Fruit fly (Drosophila melanogaster) whole organism, embryonic: ENCODE results near the gene CG7135.

ENCODE experiments used
- Ada2b ChIP-seq: fragments of 200-800 bp; sonication (Bioruptor generic); IDR thresholded peaks from 2 replicates; pipeline ENCODE4 v1.3.6; 2022; ENCODE audit warnings: missing biosample characterization, missing genetic modification characterization
- Adf1 ChIP-seq: fragments of 200-800 bp; sonication (Bioruptor generic); IDR thresholded peaks from 2 replicates; pipeline ENCODE4 v1.3.6; 2022; ENCODE audit warnings: missing biosample characterization, missing genetic modification characterization
- CG12155 ChIP-seq: fragments of 200-800 bp; sonication (Bioruptor generic); optimal IDR thresholded peaks from 3 replicates; lab custom pipeline; 2016; ENCODE audit warnings: missing biosample characterization, missing genetic modification characterization
- CG13296 ChIP-seq: fragments of 200-800 bp; sonication (Bioruptor generic); optimal IDR thresholded peaks from 3 replicates; lab custom pipeline; 2018; ENCODE audit warnings: missing biosample characterization, mild to moderate bottlenecking, missing genetic modification characterization
- CG15269 ChIP-seq: fragments of 200-800 bp; sonication (Bioruptor generic); optimal IDR thresholded peaks from 2 replicates; lab custom pipeline; 2018; ENCODE audit warnings: missing biosample characterization, mild to moderate bottlenecking, missing genetic modification characterization, moderate library complexity
- CG15601 ChIP-seq: fragments of 200-800 bp; sonication (Bioruptor generic); optimal IDR thresholded peaks from 3 replicates; lab custom pipeline; 2019; ENCODE audit warnings: missing biosample characterization, mild to moderate bottlenecking, missing genetic modification characterization, moderate library complexity
- CG16815 ChIP-seq: fragments of 200-800 bp; sonication (Bioruptor generic); optimal IDR thresholded peaks from 3 replicates; lab custom pipeline; 2017; ENCODE audit warnings: missing biosample characterization, mild to moderate bottlenecking, missing genetic modification characterization
- CG17328 ChIP-seq: fragments of 200-800 bp; sonication (Bioruptor generic); IDR thresholded peaks from 2 replicates; pipeline ENCODE4 v1.3.6; 2022; ENCODE audit warnings: missing biosample characterization, missing genetic modification characterization
- CG18262 ChIP-seq: fragments of 200-800 bp; optimal IDR thresholded peaks from 3 replicates; lab custom pipeline; 2019; ENCODE audit warnings: missing biosample characterization, mild to moderate bottlenecking, missing genetic modification characterization, moderate library complexity
- CG18619 ChIP-seq: fragments of 200-800 bp; sonication (Bioruptor generic); optimal IDR thresholded peaks from 3 replicates; lab custom pipeline; 2017; ENCODE audit warnings: missing biosample characterization, mild to moderate bottlenecking, missing genetic modification characterization
- CG30020 ChIP-seq: fragments of 200-800 bp; optimal IDR thresholded peaks from 2 replicates; lab custom pipeline; 2019; ENCODE audit warnings: missing biosample characterization, mild to moderate bottlenecking, missing genetic modification characterization, moderate library complexity
- CG30403 ChIP-seq: fragments of 200-800 bp; sonication (Bioruptor generic); optimal IDR thresholded peaks from 3 replicates; lab custom pipeline; 2016; ENCODE audit warnings: missing biosample characterization, missing genetic modification characterization
- CG4404 ChIP-seq: fragments of 200-800 bp; sonication (Bioruptor generic); IDR thresholded peaks from 2 replicates; pipeline ENCODE4 v1.3.6; 2022; ENCODE audit warnings: missing biosample characterization, missing genetic modification characterization
- CG4854 ChIP-seq: fragments of 200-800 bp; sonication (Bioruptor generic); optimal IDR thresholded peaks from 2 replicates; lab custom pipeline; 2016; ENCODE audit warnings: missing biosample characterization, missing genetic modification characterization, inconsistent platforms
- CG6272 ChIP-seq: fragments of 200-800 bp; sonication (Bioruptor generic); IDR thresholded peaks from 2 replicates; pipeline ENCODE4 v1.3.6; 2022; ENCODE audit warnings: missing biosample characterization, missing genetic modification characterization
- CG7556 ChIP-seq: fragments of 200-800 bp; sonication (Bioruptor generic); optimal IDR thresholded peaks from 2 replicates; lab custom pipeline; 2017; ENCODE audit warnings: missing biosample characterization, mild to moderate bottlenecking, missing genetic modification characterization
- CG7839 ChIP-seq: fragments of 200-800 bp; sonication (Bioruptor generic); optimal IDR thresholded peaks from 3 replicates; lab custom pipeline; 2018; ENCODE audit warnings: missing biosample characterization, mild to moderate bottlenecking, missing genetic modification characterization, moderate library complexity
- CG9437 ChIP-seq: fragments of 200-800 bp; sonication (Bioruptor generic); optimal IDR thresholded peaks from 2 replicates; lab custom pipeline; 2018; ENCODE audit warnings: missing biosample characterization, mild to moderate bottlenecking, missing genetic modification characterization
- Dek ChIP-seq: fragments of 200-800 bp; sonication (Bioruptor generic); optimal IDR thresholded peaks from 3 replicates; lab custom pipeline; 2019; ENCODE audit warnings: missing biosample characterization, mild to moderate bottlenecking, missing genetic modification characterization, moderate library complexity
- Dfd ChIP-seq, 2 experiments: fragments of >200 bp; optimal IDR thresholded peaks; 2 replicates each; lab custom pipeline; 2017; ENCODE audit warnings: missing biosample characterization in 2 of 2, missing genetic modification characterization in 2 of 2
- HLH3B ChIP-seq: fragments of 200-800 bp; sonication (Bioruptor generic); IDR thresholded peaks from 2 replicates; pipeline ENCODE4 v1.3.6; 2022; ENCODE audit warnings: missing biosample characterization, missing genetic modification characterization
- HLH54F ChIP-seq: fragments of 200-800 bp; sonication (Bioruptor generic); optimal IDR thresholded peaks from 3 replicates; lab custom pipeline; 2016; ENCODE audit warnings: missing biosample characterization, missing genetic modification characterization
- Hsf ChIP-seq: fragments of 200-800 bp; sonication (Bioruptor generic); optimal IDR thresholded peaks from 3 replicates; lab custom pipeline; 2016; ENCODE audit warnings: missing biosample characterization, missing genetic modification characterization
- Lhr ChIP-seq: fragments of 200-800 bp; sonication (Bioruptor generic); optimal IDR thresholded peaks from 3 replicates; lab custom pipeline; 2017; ENCODE audit warnings: mild to moderate bottlenecking, missing biosample characterization, missing genetic modification reagents, missing genetic modification characterization
- Mad ChIP-seq: fragments of 200-800 bp; sonication (Bioruptor generic); optimal IDR thresholded peaks from 2 replicates; lab custom pipeline; 2016; ENCODE audit warnings: missing biosample characterization, missing genetic modification characterization
- Mes4 ChIP-seq: fragments of 200-800 bp; sonication (Bioruptor generic); optimal IDR thresholded peaks from 2 replicates; lab custom pipeline; 2016; ENCODE audit warnings: missing biosample characterization, missing genetic modification characterization
- Ptx1 ChIP-seq: fragments of 200-800 bp; sonication (Bioruptor generic); IDR thresholded peaks from 2 replicates; pipeline ENCODE4 v1.3.6; 2022; ENCODE audit warnings: missing biosample characterization, missing genetic modification characterization
- Rfx ChIP-seq: fragments of 200-800 bp; sonication (Bioruptor generic); IDR thresholded peaks from 2 replicates; pipeline ENCODE4 v1.3.6; 2022; ENCODE audit warnings: missing biosample characterization, missing genetic modification characterization
- Xrp1 ChIP-seq: fragments of 200-800 bp; sonication (Bioruptor generic); IDR thresholded peaks from 2 replicates; pipeline ENCODE4 v1.3.6; 2022; ENCODE audit warnings: missing biosample characterization, missing genetic modification characterization
- chif ChIP-seq, 2 experiments: fragments of 200-800 bp; sonication (Bioruptor generic); optimal IDR thresholded peaks; 3 replicates each; lab custom pipeline; 2016; ENCODE audit warnings: missing biosample characterization in 2 of 2, missing genetic modification characterization in 2 of 2
- ci ChIP-seq: fragments of 200-800 bp; sonication (Bioruptor generic); IDR thresholded peaks from 3 replicates; pipeline ENCODE4 v1.3.6; 2022; ENCODE audit warnings: missing biosample characterization, missing genetic modification characterization
- dysf ChIP-seq: fragments of 200-800 bp; sonication (Bioruptor generic); IDR thresholded peaks from 3 replicates; pipeline ENCODE4 v1.3.6; 2022; ENCODE audit warnings: missing biosample characterization, missing genetic modification characterization
- eve ChIP-seq, 2 experiments: fragments of >200 bp; optimal IDR thresholded peaks; 2 replicates each; lab custom pipeline; 2017; ENCODE audit warnings: missing biosample characterization in 2 of 2, missing genetic modification characterization in 2 of 2
- gce ChIP-seq: fragments of 200-800 bp; sonication (Bioruptor generic); IDR thresholded peaks from 3 replicates; pipeline ENCODE4 v1.3.6; 2022; ENCODE audit warnings: missing biosample characterization, missing genetic modification characterization
- gem ChIP-seq: fragments of 200-800 bp; sonication (Bioruptor generic); optimal IDR thresholded peaks from 2 replicates; lab custom pipeline; 2019; ENCODE audit warnings: missing biosample characterization, mild to moderate bottlenecking, missing genetic modification characterization, moderate library complexity
- hkb ChIP-seq, 2 experiments: fragments of 200-800 bp in 1 of 2; fragments of >200 bp in 1 of 2; sonication (Bioruptor generic) in 1 of 2; IDR thresholded peaks in 1 of 2; optimal IDR thresholded peaks in 1 of 2; 2 replicates each; pipeline versions ENCODE4 v1.3.6 to Lab custom; 2017 to 2022; ENCODE audit warnings: missing biosample characterization in 1 of 2, missing genetic modification characterization in 1 of 2
- lmd ChIP-seq: fragments of 200-800 bp; sonication (Bioruptor generic); IDR thresholded peaks from 2 replicates; pipeline ENCODE4 v1.3.6; 2022; ENCODE audit warnings: missing biosample characterization, missing genetic modification characterization
- nmo ChIP-seq: fragments of 200-800 bp; sonication (Bioruptor generic); optimal IDR thresholded peaks from 2 replicates; lab custom pipeline; 2018; ENCODE audit warnings: missing biosample characterization, mild to moderate bottlenecking, missing genetic modification characterization, moderate library complexity
- pan ChIP-seq, 4 experiments: fragments of >200 bp in 3 of 4; fragments of 200-800 bp in 1 of 4; sonication (Bioruptor generic) in 1 of 4; optimal IDR thresholded peaks in 3 of 4; IDR thresholded peaks in 1 of 4; 2 replicates each; pipeline versions ENCODE4 v1.3.6 to Lab custom; 2017 to 2022; ENCODE audit warnings: missing biosample characterization in 2 of 4, missing genetic modification characterization in 2 of 4, mixed read lengths in 1 of 4
- row ChIP-seq: fragments of 200-800 bp; sonication (Bioruptor generic); IDR thresholded peaks from 3 replicates; pipeline ENCODE4 v1.3.6; 2022; ENCODE audit warnings: missing biosample characterization, missing genetic modification characterization
- scrt ChIP-seq: fragments of 200-800 bp; sonication (Bioruptor generic); optimal IDR thresholded peaks from 2 replicates; lab custom pipeline; 2018; ENCODE audit warnings: missing biosample characterization, mild to moderate bottlenecking, missing genetic modification characterization, moderate library complexity
- sens ChIP-seq: fragments of 200-800 bp; sonication (Bioruptor generic); peaks from one replicate; lab custom pipeline; 2016; ENCODE audit warnings: missing biosample characterization, missing genetic modification characterization
- seq ChIP-seq: fragments of 200-800 bp; sonication (Bioruptor generic); IDR thresholded peaks from 2 replicates; pipeline ENCODE4 v1.3.6; 2022; ENCODE audit warnings: missing biosample characterization, missing genetic modification characterization
- sisA ChIP-seq: fragments of 200-800 bp; sonication (Bioruptor generic); IDR thresholded peaks from 2 replicates; pipeline ENCODE4 v1.3.6; 2022; ENCODE audit warnings: missing biosample characterization, missing genetic modification characterization
- tgo ChIP-seq: fragments of 200-800 bp; sonication (Bioruptor generic); IDR thresholded peaks from 3 replicates; pipeline ENCODE4 v1.3.6; 2022; ENCODE audit warnings: missing biosample characterization, missing genetic modification characterization
- tio ChIP-seq: fragments of 200-800 bp; sonication (Bioruptor generic); optimal IDR thresholded peaks from 2 replicates; lab custom pipeline; 2017; ENCODE audit warnings: missing biosample characterization, missing genetic modification characterization, inconsistent platforms
- ttk ChIP-seq: fragments of 200-800 bp; sonication (Bioruptor generic); IDR thresholded peaks from 2 replicates; pipeline ENCODE4 v2.1.2; 2022; ENCODE audit warnings: missing biosample characterization, missing genetic modification characterization
- unc-4 ChIP-seq: fragments of 200-800 bp; sonication (Bioruptor generic); IDR thresholded peaks from 2 replicates; pipeline ENCODE4 v1.3.6; 2022; ENCODE audit warnings: missing biosample characterization, missing genetic modification characterization; ENCODE audit not compliant: partially characterized antibody

The CG7135 gene

dm6 chrX:18140932-18141587, 37.6 kb downstream of the CG7135 start (continued):
- TF ChIP-seq CG18262 (tag; lab: Kevin White, UChicago), result peak; percentile 13
- TF ChIP-seq CG4404, result no peak
- TF ChIP-seq CG15269 (tag; lab: Kevin White, UChicago), result peak; percentile 31
- peak; percentile 24 for TF ChIP-seq nmo (GFP tag; lab: Kevin White, UChicago)
- peak; percentile 31 for TF ChIP-seq CG30403
- no peak for TF ChIP-seq CG30020 (tag; lab: Kevin White, UChicago)
- TF ChIP-seq ci (GFP tag; lab: Robert Waterston, UW), result 0 out of 3 replicates have a peak, but pooled peaks have one; percentile 12
- peak; percentile 33; the same call in 2 of the 3 replicates for TF ChIP-seq row (GFP tag; lab: Robert Waterston, UW)
- peak; percentile 35; the same call in 1 of the 2 replicates for TF ChIP-seq seq (GFP tag; lab: Robert Waterston, UW)
- TF ChIP-seq CG6272 (GFP tag; lab: Robert Waterston, UW), result no peak
- TF ChIP-seq eve (GFP tag; optimal IDR thresholded peaks at IDR 0.05; lab: Kevin White, UChicago), result peak in 1 of 2 experiments; percentile 48
- peak; percentile 4 for TF ChIP-seq scrt
- TF ChIP-seq pan (optimal IDR thresholded peaks at IDR 0.05; lab: Kevin White, UChicago), result no peak
- TF ChIP-seq pan (GFP tag; optimal IDR thresholded peaks at IDR 0.05 in 1 of 2, IDR thresholded peaks at IDR 0.05 in 1 of 2), result peak in 1 of 2 experiments; percentile 5
- peak; percentile 37; the same call in 1 of the 2 replicates for TF ChIP-seq lmd (GFP tag; lab: Robert Waterston, UW)
- TF ChIP-seq CG15601, result peak; percentile 20
- no peak for TF ChIP-seq CG13296 (GFP tag; lab: Kevin White, UChicago)
- TF ChIP-seq Rfx, result peak; percentile 33
- no peak for TF ChIP-seq CG16815
- 0 out of 3 replicates have a peak, but pooled peaks have one; percentile 21 for TF ChIP-seq tgo (GFP tag; lab: Robert Waterston, UW)
- TF ChIP-seq gem (tag; lab: Kevin White, UChicago), result peak; percentile 34
- TF ChIP-seq Lhr, result no peak
- TF ChIP-seq Adf1, result no peak
- TF ChIP-seq Hsf, result peak; percentile 5
- 0 out of 3 replicates have a peak, but pooled peaks have one; percentile 8 for TF ChIP-seq gce
- TF ChIP-seq Mes4 (GFP tag; lab: Kevin White, UChicago), result no peak
- no peak for TF ChIP-seq hkb (optimal IDR thresholded peaks at IDR 0.05; lab: Kevin White, UChicago)
- 0 out of 2 replicates have a peak, but pooled peaks have one; percentile 20 for TF ChIP-seq hkb (GFP tag; IDR thresholded peaks at IDR 0.05; lab: Robert Waterston, UW)
- TF ChIP-seq HLH3B (GFP tag; lab: Robert Waterston, UW), result 0 out of 2 replicates have a peak, but pooled peaks have one; percentile 30
- TF ChIP-seq chif (GFP tag; optimal IDR thresholded peaks at IDR 0.05; lab: Kevin White, UChicago), result peak; percentile 10 to 15
- TF ChIP-seq unc-4 (GFP tag; lab: Robert Waterston, UW), result no peak
- no peak for TF ChIP-seq CG9437 (GFP tag; lab: Kevin White, UChicago)
- TF ChIP-seq CG4854 (GFP tag; lab: Kevin White, UChicago), result no peak
- TF ChIP-seq Xrp1 (GFP tag; lab: Robert Waterston, UW), result peak; percentile 42
- TF ChIP-seq CG12155 (GFP tag; lab: Kevin White, UChicago), result no peak
- peak; percentile 31; the same call in 1 of the 3 replicates for TF ChIP-seq dysf
- peak; percentile 77 for TF ChIP-seq sens (GFP tag; lab: Kevin White, UChicago)
- TF ChIP-seq CG18619, result peak; percentile 35
- TF ChIP-seq HLH54F, result peak; percentile 7
- no peak for TF ChIP-seq Dek (tag; lab: Kevin White, UChicago)
- peak; percentile 28; the same call in 1 of the 2 replicates for TF ChIP-seq Ptx1 (GFP tag; lab: Robert Waterston, UW)
- peak; percentile 23 for TF ChIP-seq tio (GFP tag; lab: Kevin White, UChicago)
- peak; percentile 21; the same call in 1 of the 2 replicates for TF ChIP-seq sisA (GFP tag; lab: Robert Waterston, UW)
- 0 out of 2 replicates have a peak, but pooled peaks have one; percentile 11 for TF ChIP-seq CG17328 (GFP tag; lab: Robert Waterston, UW)
- peak; percentile 51 for TF ChIP-seq CG7839
- TF ChIP-seq Ada2b, result peak; percentile 12; the same call in 1 of the 2 replicates
- 0 out of 2 replicates have a peak, but pooled peaks have one; percentile 5 for TF ChIP-seq ttk (GFP tag; lab: Robert Waterston, UW)
- TF ChIP-seq CG7556, result peak; percentile 34
- TF ChIP-seq Dfd (GFP tag; optimal IDR thresholded peaks at IDR 0.05; lab: Kevin White, UChicago), result no peak
- no peak for TF ChIP-seq Mad (GFP tag; lab: Kevin White, UChicago)
